Worm (Caenorhabditis elegans) whole organism, L2 larva: Measurements from ENCODE around the gene C36A4.11.

Experiments
- alr-1 ChIP-seq: fragments of 150-350 bp; optimal IDR thresholded peaks from 2 replicates; lab custom pipeline; 2014; ENCODE audit warnings: missing biosample characterization, missing genetic modification characterization
- ama-1 ChIP-seq: fragments of 150-350 bp; optimal IDR thresholded peaks from 2 replicates; lab custom pipeline; 2018; ENCODE audit warnings: inconsistent platforms
- ceh-16 ChIP-seq: fragments of 150-350 bp; optimal IDR thresholded peaks from 2 replicates; lab custom pipeline; 2014; ENCODE audit warnings: missing biosample characterization, missing genetic modification characterization
- lin-11 ChIP-seq: fragments of 150-350 bp; sonication (generic microtip); optimal IDR thresholded peaks from 2 replicates; lab custom pipeline; 2014; ENCODE audit warnings: missing biosample characterization, missing genetic modification characterization, inconsistent platforms, mixed read lengths
- mbf-1 ChIP-seq: sonication (generic microtip); optimal IDR thresholded peaks from 2 replicates; lab custom pipeline; 2017; ENCODE audit warnings: missing biosample characterization, missing genetic modification characterization
- peb-1 ChIP-seq: fragments of 150-350 bp; optimal IDR thresholded peaks from 2 replicates; lab custom pipeline; 2014; ENCODE audit warnings: missing biosample characterization, missing genetic modification characterization
- zag-1 ChIP-seq: fragments of 150-350 bp; optimal IDR thresholded peaks from 2 replicates; lab custom pipeline; 2014; ENCODE audit warnings: missing biosample characterization, missing genetic modification characterization

- TF ChIP-seq zag-1 (tag; lab: Kevin White, UChicago) (no peak), mbf-1 (tag; lab: Kevin White, UChicago) (no peak), lin-11 (no peak), ceh-16 (tag; lab: Kevin White, UChicago) (no peak), peb-1 (tag; lab: Kevin White, UChicago) (no peak), ama-1 (lab: Kevin White, UChicago) (no peak), alr-1 (tag; lab: Kevin White, UChicago) (no peak)
Measured at ce11 chrIII:3806883-3807282, 33.5 kb upstream of the C36A4.11 start.
